Worm (Caenorhabditis elegans) whole organism, L2 larva: ENCODE data around the gene lin-48.
A peak's percentile ranks its signal among the peaks of the same experiment; 100 is the strongest.

Experiments used
- C34F6.9 ChIP-seq: fragments of 150-350 bp; optimal IDR thresholded peaks from 2 replicates; lab custom pipeline; 2014; ENCODE audit warnings: missing biosample characterization, missing genetic modification characterization
- F13H6.1 ChIP-seq: sonication (generic microtip); optimal IDR thresholded peaks from 2 replicates; lab custom pipeline; 2016; ENCODE audit warnings: missing genetic modification characterization, missing compliant biosample characterization
- R02D3.7 ChIP-seq: fragments of 150-350 bp; optimal IDR thresholded peaks from 2 replicates; lab custom pipeline; 2014; ENCODE audit warnings: missing biosample characterization, missing genetic modification characterization
- Y55F3AM.14 ChIP-seq: fragments of 200-800 bp; sonication (Bioruptor generic); optimal IDR thresholded peaks from 2 replicates; lab custom pipeline; 2018; ENCODE audit warnings: mild to moderate bottlenecking, missing genetic modification characterization, missing compliant biosample characterization
- alr-1 ChIP-seq: fragments of 150-350 bp; optimal IDR thresholded peaks from 2 replicates; lab custom pipeline; 2014; ENCODE audit warnings: missing biosample characterization, missing genetic modification characterization
- aly-2 ChIP-seq: fragments of 150-350 bp; optimal IDR thresholded peaks from 2 replicates; lab custom pipeline; 2014; ENCODE audit warnings: missing biosample characterization, missing genetic modification characterization
- ama-1 ChIP-seq: fragments of 150-350 bp; optimal IDR thresholded peaks from 2 replicates; lab custom pipeline; 2018; ENCODE audit warnings: inconsistent platforms
- blmp-1 ChIP-seq: sonication (generic microtip); optimal IDR thresholded peaks from 2 replicates; lab custom pipeline; 2017; ENCODE audit warnings: missing genetic modification characterization, mild to moderate bottlenecking, missing compliant biosample characterization, antibody characterized with exemption, moderate library complexity; ENCODE audit not compliant: insufficient read depth
- ceh-16 ChIP-seq: fragments of 150-350 bp; optimal IDR thresholded peaks from 2 replicates; lab custom pipeline; 2014; ENCODE audit warnings: missing biosample characterization, missing genetic modification characterization
- ceh-82 ChIP-seq: fragments of 150-350 bp; optimal IDR thresholded peaks from 2 replicates; lab custom pipeline; 2014; ENCODE audit warnings: missing biosample characterization, missing genetic modification characterization
- crh-2 ChIP-seq: sonication (generic microtip); optimal IDR thresholded peaks from 2 replicates; lab custom pipeline; 2017; ENCODE audit warnings: missing biosample characterization, missing genetic modification characterization
- dmd-4 ChIP-seq: sonication (generic microtip); optimal IDR thresholded peaks from 2 replicates; lab custom pipeline; 2017; ENCODE audit warnings: missing biosample characterization, missing genetic modification characterization
- egl-27 ChIP-seq: sonication (generic microtip); optimal IDR thresholded peaks from 3 replicates; lab custom pipeline; 2017; ENCODE audit warnings: missing biosample characterization, missing genetic modification reagents, missing genetic modification characterization
- elt-1 ChIP-seq: fragments of 150-350 bp; optimal IDR thresholded peaks from 2 replicates; lab custom pipeline; 2014; ENCODE audit warnings: missing biosample characterization, missing genetic modification characterization
- elt-3 ChIP-seq: sonication (generic microtip); optimal IDR thresholded peaks from 2 replicates; lab custom pipeline; 2017; ENCODE audit warnings: missing biosample characterization, missing genetic modification characterization
- fos-1 ChIP-seq: fragments of 150-350 bp; optimal IDR thresholded peaks from 2 replicates; lab custom pipeline; 2014; ENCODE audit warnings: missing biosample characterization, missing genetic modification characterization
- gmeb-1 ChIP-seq: fragments of 150-350 bp; optimal IDR thresholded peaks from 2 replicates; lab custom pipeline; 2014; ENCODE audit warnings: missing biosample characterization, missing genetic modification characterization
- lin-13 ChIP-seq: fragments of 150-350 bp; optimal IDR thresholded peaks from 2 replicates; lab custom pipeline; 2014; ENCODE audit warnings: missing biosample characterization, missing genetic modification reagents, missing genetic modification characterization
- lsy-2 ChIP-seq, 2 experiments: fragments of 150-350 bp in 1 of 2; sonication (generic microtip) in 1 of 2; optimal IDR thresholded peaks; 2 replicates each; lab custom pipeline; 2014 to 2017; ENCODE audit warnings: missing biosample characterization in 2 of 2, missing genetic modification characterization in 2 of 2
- mab-5 ChIP-seq: fragments of 150-350 bp; optimal IDR thresholded peaks from 2 replicates; lab custom pipeline; 2014; ENCODE audit warnings: missing biosample characterization, missing genetic modification characterization
- mbf-1 ChIP-seq: sonication (generic microtip); optimal IDR thresholded peaks from 2 replicates; lab custom pipeline; 2017; ENCODE audit warnings: missing biosample characterization, missing genetic modification characterization
- nhr-10 ChIP-seq: sonication (generic microtip); optimal IDR thresholded peaks from 2 replicates; lab custom pipeline; 2017; ENCODE audit warnings: missing biosample characterization, missing genetic modification characterization
- nhr-129 ChIP-seq: fragments of 150-350 bp; optimal IDR thresholded peaks from 2 replicates; lab custom pipeline; 2014; ENCODE audit warnings: missing biosample characterization, missing genetic modification characterization
- nhr-21 ChIP-seq: fragments of 150-350 bp; optimal IDR thresholded peaks from 2 replicates; lab custom pipeline; 2014; ENCODE audit warnings: missing biosample characterization, missing genetic modification characterization
- nhr-23 ChIP-seq: fragments of 150-350 bp; optimal IDR thresholded peaks from 2 replicates; lab custom pipeline; 2014; ENCODE audit warnings: missing biosample characterization, missing genetic modification reagents, missing genetic modification characterization
- nhr-237 ChIP-seq: fragments of 150-350 bp; optimal IDR thresholded peaks from 2 replicates; lab custom pipeline; 2014; ENCODE audit warnings: missing biosample characterization, missing genetic modification characterization
- nhr-6 ChIP-seq: fragments of 150-350 bp; optimal IDR thresholded peaks from 2 replicates; lab custom pipeline; 2014; ENCODE audit warnings: missing biosample characterization, missing genetic modification characterization
- peb-1 ChIP-seq: fragments of 150-350 bp; optimal IDR thresholded peaks from 2 replicates; lab custom pipeline; 2014; ENCODE audit warnings: missing biosample characterization, missing genetic modification characterization
- sem-4 ChIP-seq: fragments of 150-350 bp; optimal IDR thresholded peaks from 2 replicates; lab custom pipeline; 2014; ENCODE audit warnings: missing biosample characterization, missing genetic modification reagents, missing genetic modification characterization
- sma-9 ChIP-seq, 2 experiments: fragments of 150-350 bp in 1 of 2; sonication (generic microtip) in 1 of 2; optimal IDR thresholded peaks; 2 replicates each; lab custom pipeline; 2014 to 2016; ENCODE audit warnings: missing genetic modification characterization in 2 of 2, mild to moderate bottlenecking in 1 of 2, missing biosample characterization in 1 of 2, missing compliant biosample characterization in 1 of 2, missing genetic modification reagents in 1 of 2, moderate library complexity in 1 of 2
- snpc-4 ChIP-seq: fragments of 150-350 bp; optimal IDR thresholded peaks from 2 replicates; lab custom pipeline; 2014; ENCODE audit warnings: missing biosample characterization, missing genetic modification characterization
- unc-39 ChIP-seq: fragments of 150-350 bp; optimal IDR thresholded peaks from 2 replicates; lab custom pipeline; 2014; ENCODE audit warnings: missing biosample characterization, missing genetic modification characterization
- unc-55 ChIP-seq: fragments of 150-350 bp; sonication (generic microtip); optimal IDR thresholded peaks from 3 replicates; lab custom pipeline; 2014; ENCODE audit warnings: missing biosample characterization, missing genetic modification reagents, missing genetic modification characterization
- unc-62 ChIP-seq: fragments of 150-350 bp; optimal IDR thresholded peaks from 2 replicates; lab custom pipeline; 2014; ENCODE audit warnings: missing biosample characterization, missing genetic modification reagents, missing genetic modification characterization
- ztf-11 ChIP-seq: sonication (generic microtip); optimal IDR thresholded peaks from 2 replicates; lab custom pipeline; 2017; ENCODE audit warnings: missing biosample characterization, missing genetic modification characterization

Gene lin-48

DNA sequence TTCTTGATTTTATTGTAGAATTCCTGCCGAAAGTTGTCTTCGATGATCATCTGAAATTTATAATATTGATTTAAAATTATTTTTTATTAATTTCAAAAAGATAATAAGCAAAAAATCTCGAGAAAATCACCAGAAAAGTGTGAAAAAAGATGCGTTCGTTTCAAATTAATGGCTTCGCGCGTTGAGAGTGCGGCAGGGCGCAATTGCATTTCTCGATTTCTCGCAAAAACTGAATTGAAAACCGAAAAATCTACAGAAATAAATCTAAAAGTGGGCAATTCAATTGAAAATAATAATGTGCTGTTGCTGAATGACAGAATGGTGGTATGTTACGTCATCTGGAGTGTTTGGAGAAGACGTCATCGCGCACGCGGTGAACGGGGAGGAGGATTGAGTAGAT lies 10.2 kb upstream of the lin-48 start, which contains the start of gene evl-18:
Gene evl-18, minus strand, starts transcription at position 50 of the 400 bp plus-strand sequence.
- no peak for TF ChIP-seq nhr-23 (tag; lab: Kevin White, UChicago)
- no peak for TF ChIP-seq sma-9 (GFP tag; optimal IDR thresholded peaks at IDR 0.05; lab: Kevin White, UChicago)
- TF ChIP-seq sma-9 (tag; optimal IDR thresholded peaks at IDR 0.05; lab: Kevin White, UChicago) = no peak
- TF ChIP-seq unc-55 = peak; percentile 43
- no peak for TF ChIP-seq nhr-10 (tag; lab: Kevin White, UChicago)
- no peak for TF ChIP-seq dmd-4
- TF ChIP-seq lin-13 = no peak
- TF ChIP-seq nhr-129 = peak; percentile 9
- no peak for TF ChIP-seq aly-2 (tag; lab: Kevin White, UChicago)
- TF ChIP-seq sem-4 (tag; lab: Kevin White, UChicago) = no peak
- no peak for TF ChIP-seq fos-1 (tag; lab: Kevin White, UChicago)
- TF ChIP-seq C34F6.9 = peak; percentile 49
- TF ChIP-seq unc-62 = no peak
- peak; percentile 38 for TF ChIP-seq gmeb-1 (tag; lab: Kevin White, UChicago)
- TF ChIP-seq mbf-1 (tag; lab: Kevin White, UChicago) = no peak
- TF ChIP-seq lsy-2 (tag; optimal IDR thresholded peaks at IDR 0.05; lab: Kevin White, UChicago) = peak in 1 of 2 experiments; percentile 30
- no peak for TF ChIP-seq unc-39 (tag; lab: Kevin White, UChicago)
- TF ChIP-seq elt-1 (tag; lab: Kevin White, UChicago) = no peak
- TF ChIP-seq nhr-237 (tag; lab: Kevin White, UChicago) = no peak
- TF ChIP-seq crh-2 (tag; lab: Kevin White, UChicago) = no peak

DNA sequence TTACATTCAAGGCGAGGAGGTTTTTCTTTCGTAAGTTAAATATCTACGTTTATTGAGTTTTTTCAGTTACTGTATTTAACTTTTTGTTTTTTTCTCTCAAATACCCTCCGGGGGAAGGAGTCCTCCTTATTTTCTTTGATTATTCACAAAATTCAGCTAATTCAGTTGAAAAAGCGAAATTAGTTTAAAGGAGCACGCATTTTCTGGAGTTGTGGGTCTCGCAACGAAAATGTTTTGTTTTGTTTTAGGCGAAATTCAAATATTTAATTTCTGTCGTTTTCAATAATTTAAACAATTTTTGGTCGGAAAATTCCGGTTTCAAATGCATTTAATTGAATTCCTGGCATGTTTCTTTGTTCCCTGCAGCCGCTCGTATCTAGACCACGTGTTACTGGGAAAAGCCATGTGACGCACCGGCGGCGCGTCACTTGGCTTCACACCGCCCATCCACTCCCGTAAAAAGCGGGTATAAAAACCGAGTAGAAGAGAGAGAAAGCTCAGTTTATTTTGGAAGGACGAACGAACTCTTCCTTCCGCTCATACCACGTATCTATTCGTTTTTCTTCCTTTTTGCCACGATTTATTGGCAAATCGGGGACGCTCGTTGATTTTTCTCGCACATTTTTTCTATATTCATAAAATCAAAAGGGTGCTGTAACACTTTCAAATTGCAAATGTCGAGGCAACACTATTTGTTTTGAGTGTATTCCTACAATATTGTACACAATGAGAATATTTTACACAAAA lies 9.6 kb upstream of the lin-48 start:
- TF ChIP-seq ztf-11 (tag; lab: Kevin White, UChicago) (no peak), C34F6.9 (peak; percentile 20), nhr-129 (peak; percentile 20), fos-1 (tag; lab: Kevin White, UChicago) (no peak), ama-1 (lab: Kevin White, UChicago) (peak; percentile 80), mab-5 (tag; lab: Kevin White, UChicago) (no peak), lsy-2 (tag; optimal IDR thresholded peaks at IDR 0.05; lab: Kevin White, UChicago) (peak in 1 of 2 experiments; percentile 21), elt-3 (tag; lab: Kevin White, UChicago) (no peak), unc-39 (tag; lab: Kevin White, UChicago) (no peak)

DNA sequence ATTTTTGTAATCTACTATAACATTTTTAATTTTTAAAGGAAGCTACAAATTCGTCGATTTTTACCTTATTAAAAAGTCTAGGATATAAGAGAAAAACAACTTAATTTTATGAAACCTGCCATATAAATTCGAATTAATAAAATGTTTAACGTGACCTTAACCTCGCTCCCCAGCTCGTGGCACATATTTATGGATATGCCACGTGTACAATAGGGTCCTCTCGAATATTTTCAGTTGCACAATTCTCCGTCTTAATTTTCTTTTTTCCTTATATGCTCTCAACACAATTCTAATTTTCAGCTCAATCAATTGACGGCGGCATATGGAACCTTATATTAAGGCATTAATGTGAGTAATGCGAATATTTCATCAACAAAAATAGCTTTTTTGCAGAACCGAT lies 8.9 kb upstream of the lin-48 start, which contains the start of gene F34D10.4:
Gene F34D10.4, plus strand, starts transcription at position 301 of the 400 bp plus-strand sequence.
- no peak for TF ChIP-seq nhr-21 (tag; lab: Kevin White, UChicago)
- TF ChIP-seq ceh-16 (tag; lab: Kevin White, UChicago) = no peak
- TF ChIP-seq peb-1 (tag; lab: Kevin White, UChicago) = no peak
- TF ChIP-seq sem-4 (tag; lab: Kevin White, UChicago) = no peak
- no peak for TF ChIP-seq blmp-1
- TF ChIP-seq gmeb-1 (tag; lab: Kevin White, UChicago) = no peak
- TF ChIP-seq nhr-6 (tag; lab: Kevin White, UChicago) = no peak
- no peak for TF ChIP-seq crh-2 (tag; lab: Kevin White, UChicago)
- no peak for TF ChIP-seq elt-1 (tag; lab: Kevin White, UChicago)
- no peak for TF ChIP-seq snpc-4
- TF ChIP-seq R02D3.7 (tag; lab: Kevin White, UChicago) = no peak
- no peak for TF ChIP-seq unc-55
- no peak for TF ChIP-seq ceh-82 (tag; lab: Kevin White, UChicago)
- no peak for TF ChIP-seq nhr-23 (tag; lab: Kevin White, UChicago)
- no peak for TF ChIP-seq Y55F3AM.14 (GFP tag; lab: Kevin White, UChicago)
- TF ChIP-seq ama-1 (lab: Kevin White, UChicago) = no peak

DNA sequence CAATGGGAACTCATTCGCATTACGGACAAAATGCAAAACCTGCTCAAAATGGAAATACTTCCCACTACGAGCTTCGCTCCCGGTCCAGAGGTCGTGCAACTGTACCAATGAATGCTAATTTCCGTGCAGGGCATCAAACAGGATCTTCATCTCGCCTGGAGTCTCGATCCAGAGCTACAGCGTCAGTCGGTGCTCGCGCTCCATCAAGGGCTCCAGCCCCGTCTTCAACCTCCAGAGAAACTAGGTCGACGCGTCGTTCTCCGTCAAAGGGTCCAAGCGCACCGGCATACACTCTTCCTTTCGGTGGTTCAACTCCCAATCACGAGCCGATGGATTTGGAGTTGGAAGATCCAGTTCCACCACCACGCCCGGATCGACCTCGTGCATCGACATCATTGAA lies 7.5 kb upstream of the lin-48 start:
- TF ChIP-seq R02D3.7 (tag; lab: Kevin White, UChicago) = no peak
- TF ChIP-seq egl-27 (tag; lab: Kevin White, UChicago) = no peak
- TF ChIP-seq gmeb-1 (tag; lab: Kevin White, UChicago) = no peak
- TF ChIP-seq alr-1 (tag; lab: Kevin White, UChicago) = no peak
- no peak for TF ChIP-seq sem-4 (tag; lab: Kevin White, UChicago)
- TF ChIP-seq ztf-11 (tag; lab: Kevin White, UChicago) = no peak
- TF ChIP-seq sma-9 (GFP tag; optimal IDR thresholded peaks at IDR 0.05; lab: Kevin White, UChicago) = no peak
- no peak for TF ChIP-seq sma-9 (tag; optimal IDR thresholded peaks at IDR 0.05; lab: Kevin White, UChicago)
- no peak for TF ChIP-seq F13H6.1
- TF ChIP-seq mbf-1 (tag; lab: Kevin White, UChicago) = no peak
- no peak for TF ChIP-seq lin-13
